Fruit fly (Drosophila melanogaster) whole organism, embryonic: ENCODE results near the gene Arp10.

Experiments used
- BEAF-32 ChIP-seq: fragments of 200-800 bp; sonication (Bioruptor generic); optimal IDR thresholded peaks from 3 replicates; lab custom pipeline; 2017; ENCODE audit warnings: missing biosample characterization, missing genetic modification characterization, mild to moderate bottlenecking, moderate library complexity, missing genetic modification reagents
- C15 ChIP-seq: fragments of 200-800 bp; sonication (Bioruptor generic); IDR thresholded peaks from 3 replicates; pipeline ENCODE4 v1.3.6; 2022; ENCODE audit warnings: missing biosample characterization, missing genetic modification characterization
- CG10209 ChIP-seq: fragments of 200-800 bp; sonication (Bioruptor generic); optimal IDR thresholded peaks from 3 replicates; lab custom pipeline; 2017; ENCODE audit warnings: missing biosample characterization, mild to moderate bottlenecking, missing genetic modification characterization, missing genetic modification reagents
- CG1024 ChIP-seq: fragments of 200-800 bp; sonication (Bioruptor generic); IDR thresholded peaks from 2 replicates; pipeline ENCODE4 v1.3.6; 2022; ENCODE audit warnings: missing biosample characterization, missing genetic modification characterization
- CG11398 ChIP-seq: fragments of 200-800 bp; sonication (Bioruptor generic); optimal IDR thresholded peaks from 2 replicates; lab custom pipeline; 2016; ENCODE audit warnings: missing biosample characterization, missing genetic modification characterization
- CG11696 ChIP-seq: fragments of 200-800 bp; sonication (Bioruptor generic); IDR thresholded peaks from 2 replicates; pipeline ENCODE4 v1.3.6; 2022; ENCODE audit warnings: missing biosample characterization, missing genetic modification characterization
- CG12236 ChIP-seq: fragments of 200-800 bp; sonication (Bioruptor generic); optimal IDR thresholded peaks from 2 replicates; lab custom pipeline; 2016; ENCODE audit warnings: missing biosample characterization, missing genetic modification characterization
- CG13287 ChIP-seq: fragments of 200-800 bp; sonication (Bioruptor generic); IDR thresholded peaks from 2 replicates; pipeline ENCODE4 v1.3.6; 2022; ENCODE audit warnings: missing biosample characterization, missing genetic modification characterization; ENCODE audit not compliant: partially characterized antibody
- CG14667 ChIP-seq: fragments of 200-800 bp; sonication (Bioruptor generic); IDR thresholded peaks from 2 replicates; pipeline ENCODE4 v1.3.6; 2022; ENCODE audit warnings: missing biosample characterization, missing genetic modification characterization
- CG15696 ChIP-seq: fragments of 200-800 bp; sonication (Bioruptor generic); optimal IDR thresholded peaks from 2 replicates; lab custom pipeline; 2019; ENCODE audit warnings: missing biosample characterization, mild to moderate bottlenecking, missing genetic modification characterization, moderate library complexity
- CG1647 ChIP-seq: fragments of 200-800 bp; sonication (Bioruptor generic); optimal IDR thresholded peaks from 3 replicates; lab custom pipeline; 2016; ENCODE audit warnings: missing biosample characterization, missing genetic modification characterization
- CG16813 ChIP-seq: fragments of 200-800 bp; sonication (Bioruptor generic); IDR thresholded peaks from 3 replicates; pipeline ENCODE4 v1.3.6; 2022; ENCODE audit warnings: missing biosample characterization, missing genetic modification characterization; ENCODE audit not compliant: partially characterized antibody
- CG16863 ChIP-seq: fragments of 200-800 bp; sonication (Bioruptor generic); optimal IDR thresholded peaks from 3 replicates; lab custom pipeline; 2016; ENCODE audit warnings: missing biosample characterization, missing genetic modification characterization
- CG17186 ChIP-seq: fragments of 200-800 bp; sonication (Bioruptor generic); optimal IDR thresholded peaks from 3 replicates; lab custom pipeline; 2017; ENCODE audit warnings: missing biosample characterization, missing genetic modification reagents, missing genetic modification characterization
- CG1832 ChIP-seq: fragments of 200-800 bp; sonication (Bioruptor generic); optimal IDR thresholded peaks from 2 replicates; lab custom pipeline; 2017; ENCODE audit warnings: missing biosample characterization, mild to moderate bottlenecking, missing genetic modification characterization, inconsistent platforms
- CG3163 ChIP-seq: fragments of 200-800 bp; sonication (Bioruptor generic); optimal IDR thresholded peaks from 3 replicates; lab custom pipeline; 2016; ENCODE audit warnings: missing biosample characterization, missing genetic modification characterization
- CG32532 ChIP-seq: fragments of 200-800 bp; sonication (Bioruptor generic); IDR thresholded peaks from 2 replicates; pipeline ENCODE4 v1.3.6; 2022; ENCODE audit warnings: missing biosample characterization, missing genetic modification characterization
- CG32767 ChIP-seq: fragments of 200-800 bp; sonication (Bioruptor generic); IDR thresholded peaks from 2 replicates; pipeline ENCODE4 v1.3.6; 2022; ENCODE audit warnings: missing biosample characterization, missing genetic modification characterization
- CG33557 ChIP-seq: fragments of 200-800 bp; sonication (Bioruptor generic); optimal IDR thresholded peaks from 2 replicates; lab custom pipeline; 2019; ENCODE audit warnings: missing biosample characterization, mild to moderate bottlenecking, missing genetic modification characterization, moderate library complexity
- CG3407 ChIP-seq: fragments of 200-800 bp; sonication (Bioruptor generic); optimal IDR thresholded peaks from 2 replicates; lab custom pipeline; 2018; ENCODE audit warnings: missing biosample characterization, mild to moderate bottlenecking, missing genetic modification characterization
- CG3847 ChIP-seq: fragments of 200-800 bp; sonication (Bioruptor generic); IDR thresholded peaks from 2 replicates; pipeline ENCODE4 v1.3.6; 2022; ENCODE audit warnings: missing biosample characterization, missing genetic modification characterization
- CG9727 ChIP-seq: fragments of 200-800 bp; sonication (Bioruptor generic); optimal IDR thresholded peaks from 3 replicates; lab custom pipeline; 2017; ENCODE audit warnings: missing biosample characterization, mild to moderate bottlenecking, missing genetic modification characterization
- D19A ChIP-seq: fragments of 200-800 bp; optimal IDR thresholded peaks from 3 replicates; lab custom pipeline; 2019; ENCODE audit warnings: missing biosample characterization, mild to moderate bottlenecking, missing genetic modification characterization, moderate library complexity
- Ets97D ChIP-seq: fragments of 200-800 bp; sonication (Bioruptor generic); optimal IDR thresholded peaks from 3 replicates; lab custom pipeline; 2016; ENCODE audit warnings: missing biosample characterization, missing genetic modification characterization
- Fer1 ChIP-seq: fragments of 200-800 bp; sonication (Bioruptor generic); optimal IDR thresholded peaks from 2 replicates; lab custom pipeline; 2017; ENCODE audit warnings: missing biosample characterization, mild to moderate bottlenecking, missing genetic modification characterization
- Gsc ChIP-seq: fragments of 200-800 bp; sonication (Bioruptor generic); IDR thresholded peaks from 2 replicates; pipeline ENCODE4 v1.3.6; 2022; ENCODE audit warnings: missing biosample characterization, missing genetic modification characterization
- Lim3 ChIP-seq: fragments of 200-800 bp; sonication (Bioruptor generic); IDR thresholded peaks from 2 replicates; pipeline ENCODE4 v1.3.6; 2022; ENCODE audit warnings: missing biosample characterization, missing genetic modification characterization
- MTF-1 ChIP-seq: fragments of 200-800 bp; sonication (Bioruptor generic); optimal IDR thresholded peaks from 2 replicates; lab custom pipeline; 2018; ENCODE audit warnings: missing biosample characterization, mild to moderate bottlenecking, missing genetic modification characterization, borderline replicate concordance
- Mad ChIP-seq: fragments of 200-800 bp; sonication (Bioruptor generic); optimal IDR thresholded peaks from 2 replicates; lab custom pipeline; 2016; ENCODE audit warnings: missing biosample characterization, missing genetic modification characterization
- Max ChIP-seq: fragments of 200-800 bp; sonication (Bioruptor generic); optimal IDR thresholded peaks from 2 replicates; lab custom pipeline; 2016; ENCODE audit warnings: missing biosample characterization, mild to moderate bottlenecking, missing genetic modification characterization
- Opbp ChIP-seq: fragments of 200-800 bp; sonication (Bioruptor generic); IDR thresholded peaks from 3 replicates; pipeline ENCODE4 v1.3.6; 2022; ENCODE audit warnings: missing biosample characterization, missing genetic modification characterization; ENCODE audit not compliant: partially characterized antibody
- bab2 ChIP-seq: fragments of 200-800 bp; sonication (Bioruptor generic); optimal IDR thresholded peaks from 2 replicates; lab custom pipeline; 2016; ENCODE audit warnings: missing biosample characterization, missing genetic modification characterization
- bbx ChIP-seq: fragments of 200-800 bp; sonication (Bioruptor generic); IDR thresholded peaks from 2 replicates; pipeline ENCODE4 v1.3.6; 2022; ENCODE audit warnings: missing biosample characterization, missing genetic modification characterization; ENCODE audit not compliant: partially characterized antibody
- bsh ChIP-seq, 2 experiments: fragments of 200-800 bp; sonication (Bioruptor generic); optimal IDR thresholded peaks; 2 replicates each; lab custom pipeline; 2017 to 2018; ENCODE audit warnings: mild to moderate bottlenecking in 2 of 2, missing biosample characterization in 2 of 2, missing genetic modification characterization in 2 of 2, moderate library complexity in 1 of 2
- crc ChIP-seq: fragments of 200-800 bp; sonication (Bioruptor generic); optimal IDR thresholded peaks from 2 replicates; lab custom pipeline; 2016; ENCODE audit warnings: missing biosample characterization, missing genetic modification characterization
- danr ChIP-seq: fragments of 200-800 bp; sonication (Bioruptor generic); IDR thresholded peaks from 2 replicates; pipeline ENCODE4 v1.3.6; 2022; ENCODE audit warnings: missing biosample characterization, missing genetic modification characterization
- dm ChIP-seq: fragments of 200-800 bp; sonication (Bioruptor generic); optimal IDR thresholded peaks from 3 replicates; lab custom pipeline; 2016; ENCODE audit warnings: missing biosample characterization, missing genetic modification characterization
- gsb ChIP-seq: fragments of 200-800 bp; sonication (Bioruptor generic); IDR thresholded peaks from 2 replicates; pipeline ENCODE4 v1.3.6; 2022; ENCODE audit warnings: missing biosample characterization, missing genetic modification characterization
- jigr1 ChIP-seq: fragments of 200-800 bp; sonication (Bioruptor generic); IDR thresholded peaks from 3 replicates; pipeline ENCODE4 v1.3.6; 2022; ENCODE audit warnings: missing biosample characterization, missing genetic modification characterization
- jumu ChIP-seq: fragments of 200-800 bp; sonication (Bioruptor generic); optimal IDR thresholded peaks from 3 replicates; lab custom pipeline; 2016; ENCODE audit warnings: missing biosample characterization, missing genetic modification characterization
- mirr ChIP-seq: fragments of 200-800 bp; sonication (Bioruptor generic); optimal IDR thresholded peaks from 3 replicates; lab custom pipeline; 2018; ENCODE audit warnings: missing biosample characterization, mild to moderate bottlenecking, missing genetic modification characterization
- nmo ChIP-seq: fragments of 200-800 bp; sonication (Bioruptor generic); optimal IDR thresholded peaks from 2 replicates; lab custom pipeline; 2018; ENCODE audit warnings: missing biosample characterization, mild to moderate bottlenecking, missing genetic modification characterization, moderate library complexity
- pnt ChIP-seq: fragments of 200-800 bp; sonication (Bioruptor generic); optimal IDR thresholded peaks from 3 replicates; lab custom pipeline; 2016; ENCODE audit warnings: missing biosample characterization, missing genetic modification characterization
- slp2 ChIP-seq: fragments of 200-800 bp; sonication (Bioruptor generic); optimal IDR thresholded peaks from 2 replicates; lab custom pipeline; 2016; ENCODE audit warnings: missing biosample characterization, missing genetic modification characterization
- so ChIP-seq: fragments of 200-800 bp; sonication (Bioruptor generic); IDR thresholded peaks from 3 replicates; pipeline ENCODE4 v1.3.6; 2022; ENCODE audit warnings: missing biosample characterization, missing genetic modification characterization
- stwl ChIP-seq: fragments of 200-800 bp; sonication (Bioruptor generic); optimal IDR thresholded peaks from 3 replicates; lab custom pipeline; 2018; ENCODE audit warnings: missing biosample characterization, mild to moderate bottlenecking, missing genetic modification characterization, moderate library complexity
- sug ChIP-seq: fragments of 200-800 bp; optimal IDR thresholded peaks from 2 replicates; lab custom pipeline; 2019; ENCODE audit warnings: missing biosample characterization, mild to moderate bottlenecking, missing genetic modification characterization, moderate library complexity
- tup ChIP-seq: fragments of 200-800 bp; sonication (Bioruptor generic); optimal IDR thresholded peaks from 2 replicates; lab custom pipeline; 2016; ENCODE audit warnings: missing biosample characterization, mild to moderate bottlenecking, missing genetic modification characterization, moderate library complexity
- zen ChIP-seq: fragments of 200-800 bp; sonication (Bioruptor generic); optimal IDR thresholded peaks from 3 replicates; lab custom pipeline; 2018; ENCODE audit warnings: missing biosample characterization, mild to moderate bottlenecking, missing genetic modification characterization, moderate library complexity
- zfh1 ChIP-seq: fragments of 200-800 bp; sonication (Bioruptor generic); IDR thresholded peaks from 3 replicates; pipeline ENCODE4 v1.3.6; 2022; ENCODE audit warnings: missing biosample characterization, missing genetic modification characterization

The Arp10 gene

dm6 chrX:19615990-19616663, 29.8 kb downstream of the Arp10 start, which contains the start of gene CG14210 (continued):
- no peak for TF ChIP-seq Gsc (GFP tag; lab: Robert Waterston, UW)
- TF ChIP-seq pnt (GFP tag; lab: Kevin White, UChicago): no peak
- TF ChIP-seq CG32767 (GFP tag; lab: Robert Waterston, UW): no peak
- no peak for TF ChIP-seq jigr1 (GFP tag; lab: Robert Waterston, UW)
- TF ChIP-seq zfh1 (GFP tag; lab: Robert Waterston, UW): no peak
- peak; percentile 69 for TF ChIP-seq Max (GFP tag; lab: Kevin White, UChicago)
- TF ChIP-seq zen (tag; lab: Kevin White, UChicago): no peak
- TF ChIP-seq CG1647 (GFP tag; lab: Kevin White, UChicago): no peak
- TF ChIP-seq stwl (tag; lab: Kevin White, UChicago): peak; percentile 40
- TF ChIP-seq CG15696: no peak
- no peak for TF ChIP-seq CG3847 (GFP tag; lab: Robert Waterston, UW)
- peak; percentile 2 for TF ChIP-seq Fer1 (GFP tag; lab: Kevin White, UChicago)
- TF ChIP-seq CG9727 (GFP tag; lab: Kevin White, UChicago): no peak
- TF ChIP-seq mirr (GFP tag; lab: Kevin White, UChicago): peak; percentile 8
- TF ChIP-seq CG12236 (GFP tag; lab: Kevin White, UChicago): no peak
- peak; percentile 90 for TF ChIP-seq dm (GFP tag; lab: Kevin White, UChicago)
- no peak for TF ChIP-seq CG3163 (GFP tag; lab: Kevin White, UChicago)
- no peak for TF ChIP-seq slp2 (GFP tag; lab: Kevin White, UChicago)
- no peak for TF ChIP-seq CG1024 (GFP tag; lab: Robert Waterston, UW)
- no peak for TF ChIP-seq gsb (GFP tag; lab: Robert Waterston, UW)
- no peak for TF ChIP-seq CG14667 (GFP tag; lab: Robert Waterston, UW)
- no peak for TF ChIP-seq CG10209
- no peak for TF ChIP-seq danr (GFP tag; lab: Robert Waterston, UW)
- no peak for TF ChIP-seq Mad (GFP tag; lab: Kevin White, UChicago)
- peak; percentile 57 for TF ChIP-seq BEAF-32
- TF ChIP-seq CG3407 (GFP tag; lab: Kevin White, UChicago): no peak
- no peak for TF ChIP-seq nmo (GFP tag; lab: Kevin White, UChicago)
- peak; percentile 32 for TF ChIP-seq Ets97D (GFP tag; lab: Kevin White, UChicago)
- peak; percentile 71 for TF ChIP-seq CG13287 (GFP tag; lab: Robert Waterston, UW)
- TF ChIP-seq tup: no peak
- TF ChIP-seq Opbp: peak; percentile 72; the same call in 2 of the 3 replicates
- no peak for TF ChIP-seq Lim3 (GFP tag; lab: Robert Waterston, UW)
- TF ChIP-seq CG17186 (GFP tag; lab: Kevin White, UChicago): peak; percentile 37
- TF ChIP-seq D19A (tag; lab: Kevin White, UChicago): no peak
- no peak for TF ChIP-seq so (GFP tag; lab: Robert Waterston, UW)
- TF ChIP-seq CG16863 (GFP tag; lab: Kevin White, UChicago): no peak
- peak; percentile 75 for TF ChIP-seq bbx
- TF ChIP-seq CG1832 (GFP tag; lab: Kevin White, UChicago): no peak
- TF ChIP-seq bsh (GFP tag; optimal IDR thresholded peaks at IDR 0.05; lab: Kevin White, UChicago): no peak
- TF ChIP-seq CG11398: no peak
- TF ChIP-seq crc (GFP tag; lab: Kevin White, UChicago): no peak
- no peak for TF ChIP-seq CG32532 (GFP tag; lab: Robert Waterston, UW)
- TF ChIP-seq bab2: no peak
- no peak for TF ChIP-seq jumu
- TF ChIP-seq C15 (GFP tag; lab: Robert Waterston, UW): no peak
- TF ChIP-seq MTF-1 (GFP tag; lab: Kevin White, UChicago): no peak
- TF ChIP-seq sug: peak; percentile 25
- no peak for TF ChIP-seq CG33557 (GFP tag; lab: Kevin White, UChicago)
- TF ChIP-seq CG16813 (GFP tag; lab: Robert Waterston, UW): peak; percentile 62
- no peak for TF ChIP-seq CG11696 (GFP tag; lab: Robert Waterston, UW)
